Fruit fly (Drosophila melanogaster): ENCODE results near the gene CG43924.
A peak's percentile ranks its signal among the peaks of the same experiment; 100 is the strongest.

The CG43924 gene

dm6 chr2L:15746600-15747393, 35.9 kb upstream of the CG43924 start (continued):
- TF ChIP-seq Taf1 (GFP tag; IDR thresholded peaks at IDR 0.05): peak; percentile 41; the same call in 1 of the 2 replicates
- peak; percentile 32; the same call in 1 of the 2 replicates for TF ChIP-seq sim (GFP tag; IDR thresholded peaks at IDR 0.05)
- TF ChIP-seq jing (GFP tag; optimal IDR thresholded peaks at IDR 0.05): peak; percentile 34
- TF ChIP-seq CG14441 (GFP tag; IDR thresholded peaks at IDR 0.05): peak; percentile 72; the same call in 1 of the 2 replicates
- TF ChIP-seq Aef1 (GFP tag; IDR thresholded peaks at IDR 0.05): peak; percentile 65; the same call in 2 of the 3 replicates
- peak; percentile 84 for TF ChIP-seq CG32532 (GFP tag; IDR thresholded peaks at IDR 0.05)
- peak; percentile 69 for TF ChIP-seq exex (tag; optimal IDR thresholded peaks at IDR 0.05)
- no peak for TF ChIP-seq Ets97D (GFP tag; optimal IDR thresholded peaks at IDR 0.05)
- TF ChIP-seq hkb (optimal IDR thresholded peaks at IDR 0.05): no peak
- peak; percentile 76 for TF ChIP-seq hkb (GFP tag; IDR thresholded peaks at IDR 0.05)
- peak; percentile 72 for TF ChIP-seq CG31388 (GFP tag; optimal IDR thresholded peaks at IDR 0.05)
- peak; percentile 96 for TF ChIP-seq CG7556 (GFP tag; optimal IDR thresholded peaks at IDR 0.05)
- TF ChIP-seq vvl (GFP tag; IDR thresholded peaks at IDR 0.05): peak; percentile 83
- no peak for TF ChIP-seq crc (GFP tag; optimal IDR thresholded peaks at IDR 0.05)
- TF ChIP-seq chinmo (GFP tag; IDR thresholded peaks at IDR 0.05; ENCODE audit: partially characterized antibody): no peak
- no peak for TF ChIP-seq dan (GFP tag; IDR thresholded peaks at IDR 0.05)
- TF ChIP-seq CG8359 (GFP tag; optimal IDR thresholded peaks at IDR 0.05; ENCODE audit: borderline replicate concordance): peak; percentile 68
- peak; percentile 90 for TF ChIP-seq CG17385 (GFP tag; optimal IDR thresholded peaks at IDR 0.05)
- peak; percentile 73 for TF ChIP-seq CG8290 (GFP tag; optimal IDR thresholded peaks at IDR 0.05)
- peak in 1 of 2 experiments; percentile 34 for TF ChIP-seq CG8290 (tag; optimal IDR thresholded peaks at IDR 0.05)
- peak; percentile 88 for TF ChIP-seq CG9817 (tag; optimal IDR thresholded peaks at IDR 0.05)
- peak; percentile 27 for TF ChIP-seq vfl (GFP tag; optimal IDR thresholded peaks at IDR 0.05)
- TF ChIP-seq bigmax (GFP tag; optimal IDR thresholded peaks at IDR 0.05): no peak
- peak; percentile 59; the same call in 1 of the 2 replicates for TF ChIP-seq Atf6 (GFP tag; IDR thresholded peaks at IDR 0.05)
- TF ChIP-seq CTCF (GFP tag; optimal IDR thresholded peaks at IDR 0.05): peak; percentile 48
- no peak for TF ChIP-seq CG43689 (GFP tag; IDR thresholded peaks at IDR 0.05)
- TF ChIP-seq Dek (tag; optimal IDR thresholded peaks at IDR 0.05): peak; percentile 87
- no peak for TF ChIP-seq jumu (GFP tag; optimal IDR thresholded peaks at IDR 0.05)
- no peak for TF ChIP-seq knrl (GFP tag; IDR thresholded peaks at IDR 0.05; ENCODE audit: partially characterized antibody)
- TF ChIP-seq zfh1 (GFP tag; IDR thresholded peaks at IDR 0.05): peak; percentile 82
- TF ChIP-seq GATAe (GFP tag; conservative IDR thresholded peaks at IDR 0.05): no peak
- peak; percentile 68 for TF ChIP-seq oc (tag; optimal IDR thresholded peaks at IDR 0.05)
- TF ChIP-seq C15 (GFP tag; IDR thresholded peaks at IDR 0.05): peak; percentile 59; the same call in 1 of the 3 replicates
- peak; percentile 10 for TF ChIP-seq mirr (GFP tag; optimal IDR thresholded peaks at IDR 0.05)
- TF ChIP-seq CG6765 (GFP tag; optimal IDR thresholded peaks at IDR 0.05): peak; percentile 82
- TF ChIP-seq salm (tag; optimal IDR thresholded peaks at IDR 0.05): peak; percentile 80
- TF ChIP-seq maf-S (GFP tag; optimal IDR thresholded peaks at IDR 0.05): no peak
- peak; percentile 71 for TF ChIP-seq ci (GFP tag; IDR thresholded peaks at IDR 0.05)
- TF ChIP-seq Adf1 (GFP tag; IDR thresholded peaks at IDR 0.05): peak; percentile 51
- no peak for TF ChIP-seq sens-2 (GFP tag; IDR thresholded peaks at IDR 0.05)
- TF ChIP-seq CG10979 (tag; optimal IDR thresholded peaks at IDR 0.05): peak; percentile 94
- TF ChIP-seq BtbVII (GFP tag; optimal IDR thresholded peaks at IDR 0.05): peak; percentile 88
- TF ChIP-seq tin (GFP tag; optimal IDR thresholded peaks at IDR 0.05): peak; percentile 88
- TF ChIP-seq CG6254 (GFP tag; optimal IDR thresholded peaks at IDR 0.05): peak; percentile 76
- TF ChIP-seq CG2202 (tag; optimal IDR thresholded peaks at IDR 0.05): peak; percentile 73
- TF ChIP-seq CG4707 (GFP tag; optimal IDR thresholded peaks at IDR 0.05): no peak
- no peak for TF ChIP-seq br (optimal IDR thresholded peaks at IDR 0.05)
- TF ChIP-seq fd64A (GFP tag; optimal IDR thresholded peaks at IDR 0.05): no peak
- TF ChIP-seq CG6689 (GFP tag; IDR thresholded peaks at IDR 0.05): peak; percentile 92
- TF ChIP-seq Side (GFP tag; optimal IDR thresholded peaks at IDR 0.05): no peak
- TF ChIP-seq twi (tag; optimal IDR thresholded peaks at IDR 0.05): peak; percentile 94
- TF ChIP-seq fru (optimal IDR thresholded peaks at IDR 0.05): no peak

Data from whole organism, embryonic.